Worm (Caenorhabditis elegans): ENCODE data around the gene Y32F6A.4.

The Y32F6A.4 gene

DNA sequence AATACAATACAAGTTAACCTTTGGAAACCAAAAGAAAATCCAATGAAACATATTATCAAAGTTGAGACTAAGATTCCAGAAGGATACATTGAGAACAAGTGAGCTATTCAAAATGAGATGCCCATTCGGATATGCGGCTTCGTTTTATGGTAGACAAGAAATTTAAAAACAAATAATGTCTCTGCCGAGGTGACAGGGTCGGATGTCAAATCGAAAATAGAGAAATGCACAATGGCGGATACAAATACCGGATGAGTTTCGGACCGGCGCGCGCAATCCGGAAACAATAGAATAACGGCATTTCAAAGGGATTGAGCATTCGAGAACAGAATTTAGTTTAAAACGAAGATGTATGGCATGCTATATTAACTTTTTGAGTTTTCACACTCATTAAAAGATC, 29.4 kb upstream of the Y32F6A.4 start, which contains the start of gene F22E12.3:
Gene F22E12.3, minus strand, starts transcription at position 101 of the 400 bp plus-strand sequence.
- TF ChIP-seq nfya-1 (tag; optimal IDR thresholded peaks at IDR 0.05; ENCODE audit: borderline replicate concordance, insufficient read depth) (no peak), cebp-1 (GFP tag; IDR thresholded peaks at IDR 0.05) (no peak), cebp-1 (tag; optimal IDR thresholded peaks at IDR 0.05) (no peak), Y79H2A.3 (GFP tag; conservative IDR thresholded peaks at IDR 0.05) (no peak)

- TF ChIP-seq hmg-20 (GFP tag; IDR thresholded peaks at IDR 0.05): no peak
- TF ChIP-seq attf-6 (GFP tag; IDR thresholded peaks at IDR 0.05): no peak
- no peak for TF ChIP-seq nfya-1 (tag; optimal IDR thresholded peaks at IDR 0.05; ENCODE audit: borderline replicate concordance, insufficient read depth)
- TF ChIP-seq F55B11.4 (tag; optimal IDR thresholded peaks at IDR 0.05; ENCODE audit: borderline replicate concordance, insufficient read depth): no peak
- TF ChIP-seq F52B5.7 (tag; optimal IDR thresholded peaks at IDR 0.05): no peak
- TF ChIP-seq tbx-9 (tag; optimal IDR thresholded peaks at IDR 0.05; ENCODE audit: borderline replicate concordance): no peak
- TF ChIP-seq rpc-1 (optimal IDR thresholded peaks at IDR 0.05): no peak
- TF ChIP-seq rpc-1 (tag; optimal IDR thresholded peaks at IDR 0.05): no peak
- TF ChIP-seq chd-7 (tag; optimal IDR thresholded peaks at IDR 0.05): no peak
- no peak for TF ChIP-seq ccch-3 (GFP tag; optimal IDR thresholded peaks at IDR 0.05)
- no peak for TF ChIP-seq hmg-1.2 (GFP tag; IDR thresholded peaks at IDR 0.05)
- TF ChIP-seq nhr-120 (GFP tag; IDR thresholded peaks at IDR 0.05): no peak
- TF ChIP-seq ceh-91 (GFP tag; IDR thresholded peaks at IDR 0.05): no peak
- no peak for TF ChIP-seq atf-7 (tag; optimal IDR thresholded peaks at IDR 0.05)
- TF ChIP-seq madf-8 (GFP tag; conservative IDR thresholded peaks at IDR 0.05): no peak
- TF ChIP-seq ets-4 (GFP tag; optimal IDR thresholded peaks at IDR 0.05): no peak
- TF ChIP-seq ceh-58 (GFP tag; IDR thresholded peaks at IDR 0.05): no peak
- TF ChIP-seq ama-1 (optimal IDR thresholded peaks at IDR 0.05): no peak
- no peak for TF ChIP-seq ama-1 (GFP tag; optimal IDR thresholded peaks at IDR 0.05)
- no peak for TF ChIP-seq let-607 (tag; optimal IDR thresholded peaks at IDR 0.05)
- TF ChIP-seq madf-10 (tag; optimal IDR thresholded peaks at IDR 0.05): no peak
- TF ChIP-seq zim-3 (tag; optimal IDR thresholded peaks at IDR 0.05): no peak
Observed at ce11 chrV:10462066-10462465, 28.2 kb upstream of the Y32F6A.4 start, which contains the start of gene chw-1. TSS of gene chw-1 (plus strand) at chrV:10462282.

ce11 chrV:10460685-10461084, 26.8 kb upstream of the Y32F6A.4 start:
- TF ChIP-seq ztf-22 (GFP tag; optimal IDR thresholded peaks at IDR 0.05): no peak
- no peak for TF ChIP-seq hlh-26 (GFP tag; conservative IDR thresholded peaks at IDR 0.05)
- no peak for TF ChIP-seq die-1 (tag; optimal IDR thresholded peaks at IDR 0.05)
- no peak for TF ChIP-seq ztf-28 (GFP tag; IDR thresholded peaks at IDR 0.05)
- TF ChIP-seq athp-1 (tag; optimal IDR thresholded peaks at IDR 0.05): no peak
- TF ChIP-seq F33H1.4 (GFP tag; IDR thresholded peaks at IDR 0.05): no peak
- no peak for TF ChIP-seq K12H6.12 (tag; optimal IDR thresholded peaks at IDR 0.05)
- no peak for TF ChIP-seq F22D6.2 (tag; optimal IDR thresholded peaks at IDR 0.05)
- TF ChIP-seq F55B11.4 (tag; optimal IDR thresholded peaks at IDR 0.05; ENCODE audit: borderline replicate concordance, insufficient read depth): no peak
- no peak for TF ChIP-seq ama-1 (optimal IDR thresholded peaks at IDR 0.05)
- no peak for TF ChIP-seq ama-1 (GFP tag; optimal IDR thresholded peaks at IDR 0.05)
- TF ChIP-seq efl-1 (GFP tag; optimal IDR thresholded peaks at IDR 0.05): no peak
- TF ChIP-seq gei-17 (GFP tag; optimal IDR thresholded peaks at IDR 0.05): no peak
- TF ChIP-seq cebp-2 (GFP tag; IDR thresholded peaks at IDR 0.05): no peak
- TF ChIP-seq ztf-18 (tag; optimal IDR thresholded peaks at IDR 0.05): no peak
- TF ChIP-seq C06A6.2 (GFP tag; conservative IDR thresholded peaks at IDR 0.05): no peak
- no peak for TF ChIP-seq D2030.7 (GFP tag; IDR thresholded peaks at IDR 0.05)
- no peak for TF ChIP-seq B0261.1 (tag; optimal IDR thresholded peaks at IDR 0.05)

Measured in whole organism, young adult.